Worm (Caenorhabditis elegans) whole organism, L3 larva: Measurements from ENCODE around the gene F32D8.12.

Source experiments
- R02D3.7 ChIP-seq: fragments of 150-350 bp; optimal IDR thresholded peaks from 2 replicates; lab custom pipeline; 2014; ENCODE audit warnings: missing biosample characterization, missing genetic modification characterization
- ceh-82 ChIP-seq: fragments of 150-350 bp; optimal IDR thresholded peaks from 2 replicates; lab custom pipeline; 2014; ENCODE audit warnings: missing biosample characterization, missing genetic modification characterization
- daf-12 ChIP-seq: fragments of 150-350 bp; optimal IDR thresholded peaks from 2 replicates; lab custom pipeline; 2014; ENCODE audit warnings: missing biosample characterization, missing genetic modification reagents, missing genetic modification characterization
- egl-5 ChIP-seq: fragments of 150-350 bp; optimal IDR thresholded peaks from 2 replicates; lab custom pipeline; 2017; ENCODE audit warnings: missing biosample characterization, missing genetic modification reagents, missing genetic modification characterization, inconsistent platforms
- elt-1 ChIP-seq: fragments of 150-350 bp; optimal IDR thresholded peaks from 2 replicates; lab custom pipeline; 2014; ENCODE audit warnings: missing biosample characterization, missing genetic modification characterization
- fkh-10 ChIP-seq: sonication (generic microtip); optimal IDR thresholded peaks from 2 replicates; lab custom pipeline; 2017; ENCODE audit warnings: missing biosample characterization, missing genetic modification reagents, missing genetic modification characterization
- lin-15B ChIP-seq: fragments of 150-350 bp; optimal IDR thresholded peaks from 2 replicates; lab custom pipeline; 2014; ENCODE audit warnings: missing biosample characterization, missing genetic modification characterization
- mdl-1 ChIP-seq: fragments of 150-350 bp; optimal IDR thresholded peaks from 2 replicates; lab custom pipeline; 2014; ENCODE audit warnings: missing biosample characterization, missing genetic modification characterization
- nfya-1 ChIP-seq: sonication (generic microtip); optimal IDR thresholded peaks from 2 replicates; lab custom pipeline; 2017; ENCODE audit warnings: missing genetic modification characterization, mild to moderate bottlenecking, missing compliant biosample characterization, antibody characterized with exemption, moderate library complexity; ENCODE audit not compliant: insufficient read depth
- nhr-23 ChIP-seq: fragments of 150-350 bp; optimal IDR thresholded peaks from 2 replicates; lab custom pipeline; 2014; ENCODE audit warnings: missing biosample characterization, missing genetic modification reagents, missing genetic modification characterization
- pha-4 ChIP-seq: fragments of 150-350 bp; optimal IDR thresholded peaks from 2 replicates; lab custom pipeline; 2014; ENCODE audit warnings: missing biosample characterization, missing genetic modification reagents, missing genetic modification characterization
- snpc-4 ChIP-seq: fragments of 150-350 bp; optimal IDR thresholded peaks from 2 replicates; lab custom pipeline; 2014; ENCODE audit warnings: missing biosample characterization, missing genetic modification characterization
- unc-62 ChIP-seq: fragments of 150-350 bp; sonication (generic microtip); optimal IDR thresholded peaks from 4 replicates; lab custom pipeline; 2014; ENCODE audit warnings: missing biosample characterization, missing genetic modification reagents, missing genetic modification characterization
- ztf-11 ChIP-seq: fragments of 150-350 bp; optimal IDR thresholded peaks from 2 replicates; lab custom pipeline; 2014; ENCODE audit warnings: missing biosample characterization, missing genetic modification characterization

ce11 chrV:10871457-10871861 lies 19.4 kb downstream of the F32D8.12 start:
- TF ChIP-seq daf-12 (tag; lab: Kevin White, UChicago) (no peak), mdl-1 (tag; lab: Kevin White, UChicago) (peak; percentile 83), R02D3.7 (tag; lab: Kevin White, UChicago) (peak; percentile 39), ceh-82 (tag; lab: Kevin White, UChicago) (peak; percentile 7), ztf-11 (no peak), elt-1 (tag; lab: Kevin White, UChicago) (peak; percentile 49), unc-62 (GFP tag; lab: Kevin White, UChicago) (peak; percentile 80), egl-5 (tag; lab: Kevin White, UChicago) (peak; percentile 69), lin-15B (peak; percentile 45), nfya-1 (tag; lab: Kevin White, UChicago) (peak; percentile 87), nhr-23 (tag; lab: Kevin White, UChicago) (peak; percentile 33), snpc-4 (tag; lab: Kevin White, UChicago) (peak; percentile 47), pha-4 (tag; lab: Kevin White, UChicago) (peak; percentile 92), fkh-10 (GFP tag; lab: Kevin White, UChicago) (peak; percentile 92)
